Fruit fly (Drosophila melanogaster): Measurements from ENCODE around the gene CG13599.

CG13599 gene

dm6 chr3R:23921701-23922501, 9.5 kb upstream of the CG13599 start:
- peak; percentile 43; the same call in 1 of the 2 replicates for TF ChIP-seq Taf1 (GFP tag; IDR thresholded peaks at IDR 0.05)
- no peak for TF ChIP-seq pita (GFP tag; optimal IDR thresholded peaks at IDR 0.05)
- TF ChIP-seq Xrp1 (GFP tag; IDR thresholded peaks at IDR 0.05), result peak; percentile 58
- peak; percentile 38 for TF ChIP-seq Side (GFP tag; optimal IDR thresholded peaks at IDR 0.05)
- TF ChIP-seq CG9215 (GFP tag; IDR thresholded peaks at IDR 0.05), result peak; percentile 17; the same call in 1 of the 2 replicates
- TF ChIP-seq Dref (GFP tag; IDR thresholded peaks at IDR 0.05), result no peak
- TF ChIP-seq HLH3B (GFP tag; IDR thresholded peaks at IDR 0.05), result peak; percentile 39; the same call in 1 of the 2 replicates
- TF ChIP-seq lmd (GFP tag; IDR thresholded peaks at IDR 0.05), result peak; percentile 52; the same call in 1 of the 2 replicates
- TF ChIP-seq so (GFP tag; IDR thresholded peaks at IDR 0.05), result no peak
- peak; percentile 97; the same call in 3 of the 4 replicates for TF ChIP-seq chinmo (GFP tag; IDR thresholded peaks at IDR 0.05; ENCODE audit: partially characterized antibody)
- TF ChIP-seq CG18476 (GFP tag; optimal IDR thresholded peaks at IDR 0.05), result peak; percentile 15
- peak; percentile 9 for TF ChIP-seq sqz (GFP tag; optimal IDR thresholded peaks at IDR 0.05)
- TF ChIP-seq grn (GFP tag; optimal IDR thresholded peaks at IDR 0.05), result peak; percentile 3
- TF ChIP-seq jumu (GFP tag; optimal IDR thresholded peaks at IDR 0.05), result no peak
- TF ChIP-seq row (GFP tag; IDR thresholded peaks at IDR 0.05), result peak; percentile 59; the same call in 2 of the 3 replicates
- peak; percentile 13; the same call in 1 of the 3 replicates for TF ChIP-seq CG14050 (GFP tag; IDR thresholded peaks at IDR 0.05)
- peak; percentile 81 for TF ChIP-seq CG6689 (GFP tag; IDR thresholded peaks at IDR 0.05)
- TF ChIP-seq CG31224 (GFP tag; IDR thresholded peaks at IDR 0.05), result peak; percentile 43; the same call in 1 of the 2 replicates
- no peak for TF ChIP-seq CG17829 (tag; optimal IDR thresholded peaks at IDR 0.05)
- TF ChIP-seq sob (GFP tag; IDR thresholded peaks at IDR 0.05), result peak; percentile 30; the same call in 1 of the 2 replicates
- peak; percentile 41 for TF ChIP-seq CG1832 (GFP tag; optimal IDR thresholded peaks at IDR 0.05)
- peak; percentile 83 for TF ChIP-seq abd-A (tag; optimal IDR thresholded peaks at IDR 0.05)
- no peak for TF ChIP-seq h (optimal IDR thresholded peaks at IDR 0.05)
- peak; percentile 33 for TF ChIP-seq E2f2 (GFP tag; IDR thresholded peaks at IDR 0.05)
- TF ChIP-seq CG8089 (GFP tag; optimal IDR thresholded peaks at IDR 0.05), result no peak
- TF ChIP-seq CG17568 (GFP tag; optimal IDR thresholded peaks at IDR 0.05), result peak; percentile 22
- no peak; the same call in 2 of the 3 replicates for TF ChIP-seq CG6175 (GFP tag; IDR thresholded peaks at IDR 0.05)
- no peak for TF ChIP-seq Atf-2 (GFP tag; optimal IDR thresholded peaks at IDR 0.05)
- peak in 1 of 2 experiments; percentile 47 for TF ChIP-seq bsh (GFP tag; optimal IDR thresholded peaks at IDR 0.05)
- peak; percentile 48 for TF ChIP-seq CG10209 (GFP tag; optimal IDR thresholded peaks at IDR 0.05)
- TF ChIP-seq CG4730 (GFP tag; IDR thresholded peaks at IDR 0.05), result peak; percentile 48; the same call in 1 of the 2 replicates
- no peak for TF ChIP-seq CG15696 (tag; optimal IDR thresholded peaks at IDR 0.05)
- TF ChIP-seq kah (GFP tag; optimal IDR thresholded peaks at IDR 0.05), result peak; percentile 57
- no peak for TF ChIP-seq Dll (GFP tag; IDR thresholded peaks at IDR 0.05; ENCODE audit: partially characterized antibody)
- TF ChIP-seq Tbp (GFP tag; optimal IDR thresholded peaks at IDR 0.05), result no peak
- TF ChIP-seq btn (GFP tag; optimal IDR thresholded peaks at IDR 0.05), result peak; percentile 42
- no peak for TF ChIP-seq CG3065 (GFP tag; optimal IDR thresholded peaks at IDR 0.05)
- TF ChIP-seq eyg (GFP tag; optimal IDR thresholded peaks at IDR 0.05), result no peak
- peak; percentile 30 for TF ChIP-seq Dad (GFP tag; optimal IDR thresholded peaks at IDR 0.05)
- TF ChIP-seq Dek (tag; optimal IDR thresholded peaks at IDR 0.05), result peak; percentile 14
- no peak for TF ChIP-seq CG11696 (GFP tag; IDR thresholded peaks at IDR 0.05)
- peak; percentile 90 for TF ChIP-seq nau (GFP tag; optimal IDR thresholded peaks at IDR 0.05)
- no peak for TF ChIP-seq sna (GFP tag; IDR thresholded peaks at IDR 0.05; ENCODE audit: partially characterized antibody)
- peak; percentile 62 for TF ChIP-seq CG17328 (GFP tag; IDR thresholded peaks at IDR 0.05)
- TF ChIP-seq CG12744 (GFP tag; optimal IDR thresholded peaks at IDR 0.05), result no peak
- peak; percentile 66 for TF ChIP-seq E2f1 (GFP tag; IDR thresholded peaks at IDR 0.05)
- TF ChIP-seq CG13287 (GFP tag; IDR thresholded peaks at IDR 0.05; ENCODE audit: partially characterized antibody), result peak; percentile 5
- TF ChIP-seq CG30403 (GFP tag; optimal IDR thresholded peaks at IDR 0.05), result peak; percentile 45
- TF ChIP-seq CG32767 (GFP tag; IDR thresholded peaks at IDR 0.05), result peak; percentile 23; the same call in 1 of the 2 replicates
